Worm (Caenorhabditis elegans): Measurements from ENCODE around the gene ndub-11.

The ndub-11 gene

ce11 chrIV:8107502-8107901 is 22.5 kb downstream of the ndub-11 start, which contains the start of gene rabs-5:
Gene rabs-5, minus strand, starts transcription at chrIV:8107602.
- TF ChIP-seq egl-5 (tag; optimal IDR thresholded peaks at IDR 0.05) (no peak), nhr-76 (tag; optimal IDR thresholded peaks at IDR 0.05) (no peak), nhr-43 (tag; optimal IDR thresholded peaks at IDR 0.05; ENCODE audit: poor library complexity, severe bottlenecking) (no peak), snpc-4 (tag; optimal IDR thresholded peaks at IDR 0.05) (no peak), nhr-237 (tag; optimal IDR thresholded peaks at IDR 0.05) (no peak), tbx-2 (tag; optimal IDR thresholded peaks at IDR 0.05) (no peak), skn-1 (tag; optimal IDR thresholded peaks at IDR 0.05) (no peak), eor-1 (tag; optimal IDR thresholded peaks at IDR 0.05) (no peak), lin-15B (tag; optimal IDR thresholded peaks at IDR 0.05) (no peak), fkh-2 (tag; optimal IDR thresholded peaks at IDR 0.05) (no peak), lsy-12 (tag; optimal IDR thresholded peaks at IDR 0.05) (no peak), elt-3 (tag; optimal IDR thresholded peaks at IDR 0.05) (no peak)

DNA sequence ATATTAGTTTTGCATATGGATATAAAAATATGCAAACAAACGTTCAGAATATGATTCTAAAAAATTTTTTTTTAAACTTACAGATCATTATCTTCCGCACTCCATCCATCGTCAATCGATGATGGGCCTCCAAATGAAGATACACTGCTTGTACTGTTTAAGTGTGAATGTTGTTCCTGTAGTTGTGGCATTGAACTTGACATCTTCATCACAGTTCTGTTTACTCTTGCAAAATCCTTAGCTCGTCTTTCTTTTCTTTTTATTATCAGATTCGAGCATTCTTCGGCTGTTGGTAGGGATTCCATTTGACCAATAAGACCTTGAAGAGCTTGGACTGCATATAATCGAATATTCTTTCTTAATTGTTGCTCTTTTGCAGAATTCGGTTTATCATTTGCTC is 24.9 kb downstream of the ndub-11 start:
- TF ChIP-seq zag-1 (tag; optimal IDR thresholded peaks at IDR 0.05) (no peak), sea-2 (GFP tag; optimal IDR thresholded peaks at IDR 0.05) (no peak), elt-1 (tag; optimal IDR thresholded peaks at IDR 0.05) (no peak), nhr-12 (tag; optimal IDR thresholded peaks at IDR 0.05) (no peak)

DNA sequence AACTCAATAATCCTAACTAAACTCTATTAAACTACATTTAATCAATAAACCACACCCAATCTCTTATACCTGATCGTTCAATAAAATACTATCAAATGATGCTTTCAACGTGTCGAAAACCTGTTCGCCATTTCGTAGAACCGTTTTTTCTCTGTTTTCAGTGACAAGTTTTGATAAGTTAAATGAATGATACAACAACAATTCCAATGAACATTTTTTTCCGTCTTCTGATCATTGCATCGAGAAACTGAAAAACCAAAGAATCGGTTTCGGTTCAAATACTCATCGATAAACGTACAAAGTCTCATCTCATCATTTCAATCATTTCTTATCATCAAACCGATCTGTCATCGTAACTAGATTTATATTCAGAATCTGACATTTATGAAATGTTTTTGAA is 26.8 kb downstream of the ndub-11 start:
- TF ChIP-seq nhr-43 (tag; optimal IDR thresholded peaks at IDR 0.05; ENCODE audit: poor library complexity, severe bottlenecking): peak; percentile 66
- TF ChIP-seq nhr-23 (tag; optimal IDR thresholded peaks at IDR 0.05): peak; percentile 17
- TF ChIP-seq nhr-237 (tag; optimal IDR thresholded peaks at IDR 0.05): no peak
- no peak for TF ChIP-seq jun-1 (tag; optimal IDR thresholded peaks at IDR 0.05)
- TF ChIP-seq ztf-4 (tag; optimal IDR thresholded peaks at IDR 0.05): no peak
- TF ChIP-seq elt-3 (tag; optimal IDR thresholded peaks at IDR 0.05): peak in 1 of 3 experiments; percentile 16

DNA sequence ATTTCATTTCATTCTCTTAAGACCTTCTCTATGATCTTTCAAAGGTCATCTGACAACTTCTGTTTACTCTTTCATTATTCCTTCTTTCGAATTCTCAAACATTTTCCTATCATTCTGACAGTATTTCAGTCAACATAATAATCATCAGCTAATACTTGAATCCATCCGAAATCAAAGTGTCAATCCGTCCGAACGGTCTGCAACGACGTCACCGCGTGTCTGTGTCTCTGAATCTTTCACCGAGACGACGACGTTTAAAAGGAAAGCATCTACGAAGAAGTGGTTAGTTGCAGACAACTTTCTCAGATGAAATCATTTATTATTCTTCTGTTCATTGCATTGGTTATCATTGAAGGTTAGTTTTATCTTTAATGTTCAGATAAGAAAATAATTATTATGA is 27.8 kb downstream of the ndub-11 start, which contains the start of gene Y42H9AR.5:
Gene Y42H9AR.5 (plus strand): TSS at position 301 of the 400 bp plus-strand sequence.
- peak in 1 of 3 experiments; percentile 39 for TF ChIP-seq elt-3 (tag; optimal IDR thresholded peaks at IDR 0.05)
- no peak for TF ChIP-seq lin-15B (tag; optimal IDR thresholded peaks at IDR 0.05)

ce11 chrIV:8099601-8100000 is 30.4 kb downstream of the ndub-11 start, which contains the start of gene Y42H9AR.2:
Gene Y42H9AR.2, plus strand, starts transcription at chrIV:8099901.
- TF ChIP-seq zag-1 (tag; optimal IDR thresholded peaks at IDR 0.05) (no peak), hmg-11 (tag; optimal IDR thresholded peaks at IDR 0.05) (no peak), nhr-28 (tag; optimal IDR thresholded peaks at IDR 0.05) (no peak), sea-2 (GFP tag; optimal IDR thresholded peaks at IDR 0.05) (no peak), elt-1 (tag; optimal IDR thresholded peaks at IDR 0.05) (no peak), daf-12 (tag; optimal IDR thresholded peaks at IDR 0.05) (no peak), aly-2 (tag; optimal IDR thresholded peaks at IDR 0.05) (no peak), fkh-10 (GFP tag; optimal IDR thresholded peaks at IDR 0.05) (no peak), skn-1 (tag; optimal IDR thresholded peaks at IDR 0.05) (no peak), nhr-25 (tag; optimal IDR thresholded peaks at IDR 0.05) (no peak), lsy-12 (tag; optimal IDR thresholded peaks at IDR 0.05) (no peak), lin-15B (tag; optimal IDR thresholded peaks at IDR 0.05) (no peak), snpc-4 (tag; optimal IDR thresholded peaks at IDR 0.05) (no peak), egl-5 (tag; optimal IDR thresholded peaks at IDR 0.05) (no peak), ZK546.5 (tag; optimal IDR thresholded peaks at IDR 0.05) (no peak), unc-39 (tag; optimal IDR thresholded peaks at IDR 0.05) (no peak), nhr-43 (tag; optimal IDR thresholded peaks at IDR 0.05; ENCODE audit: poor library complexity, severe bottlenecking) (no peak), pqm-1 (tag; optimal IDR thresholded peaks at IDR 0.05) (no peak), jun-1 (tag; optimal IDR thresholded peaks at IDR 0.05) (no peak)

DNA sequence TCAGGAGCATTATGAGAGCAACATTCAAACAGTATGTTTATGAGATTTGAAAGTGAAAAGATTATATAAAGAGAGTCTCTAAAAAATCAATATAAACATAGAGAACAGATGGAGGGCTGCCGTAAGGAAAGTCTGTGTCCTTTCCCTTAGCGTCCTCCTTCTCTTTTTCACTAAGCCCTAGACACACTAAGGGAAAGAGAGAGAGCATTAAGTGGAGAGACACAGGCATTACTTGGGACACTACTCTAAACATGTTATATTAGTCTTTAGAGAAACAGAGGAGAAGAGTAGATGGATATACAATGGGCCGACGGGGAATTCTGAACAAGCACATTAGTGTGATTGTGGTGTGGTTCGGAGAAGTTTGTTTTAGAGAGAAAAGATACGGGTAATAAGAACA is 33.7 kb downstream of the ndub-11 start:
- no peak for TF ChIP-seq fos-1 (tag; optimal IDR thresholded peaks at IDR 0.05)
- TF ChIP-seq nhr-76 (tag; optimal IDR thresholded peaks at IDR 0.05): no peak
- no peak for TF ChIP-seq elt-3 (tag; optimal IDR thresholded peaks at IDR 0.05)
- no peak for TF ChIP-seq R02D3.7 (tag; optimal IDR thresholded peaks at IDR 0.05)
- no peak for TF ChIP-seq nhr-25 (tag; optimal IDR thresholded peaks at IDR 0.05)
- no peak for TF ChIP-seq elt-1 (tag; optimal IDR thresholded peaks at IDR 0.05)
- no peak for TF ChIP-seq unc-39 (tag; optimal IDR thresholded peaks at IDR 0.05)
- TF ChIP-seq aly-2 (tag; optimal IDR thresholded peaks at IDR 0.05): no peak
- TF ChIP-seq ztf-4 (tag; optimal IDR thresholded peaks at IDR 0.05): no peak
- no peak for TF ChIP-seq jun-1 (tag; optimal IDR thresholded peaks at IDR 0.05)
- TF ChIP-seq ceh-82 (tag; optimal IDR thresholded peaks at IDR 0.05): no peak
- no peak for TF ChIP-seq snpc-4 (tag; optimal IDR thresholded peaks at IDR 0.05)
- TF ChIP-seq ceh-16 (tag; optimal IDR thresholded peaks at IDR 0.05): no peak
